Fruit fly (Drosophila melanogaster) whole organism, wandering third instar larva: Measurements from ENCODE around the gene CG44088.
A peak's percentile ranks its signal among the peaks of the same experiment; 100 is the strongest.

Source experiments
- Dif ChIP-seq: fragments of 200-275, 200-300 bp; sonication (Bioruptor generic); optimal IDR thresholded peaks from 2 replicates; lab custom pipeline; 2018; ENCODE audit warnings: missing biosample characterization, missing genetic modification characterization; ENCODE audit not compliant: partially characterized antibody
- GATAd ChIP-seq: sonication (Bioruptor generic); optimal IDR thresholded peaks from 2 replicates; lab custom pipeline; 2016; ENCODE audit warnings: missing biosample characterization, missing genetic modification characterization
- Myc ChIP-seq: fragments of >200 bp; optimal IDR thresholded peaks from 2 replicates; lab custom pipeline; 2017
- OdsH ChIP-seq: fragments of 200-800 bp; sonication (Bioruptor generic); optimal IDR thresholded peaks from 2 replicates; lab custom pipeline; 2016; ENCODE audit warnings: missing biosample characterization, mild to moderate bottlenecking, missing genetic modification characterization
- Rel ChIP-seq, 2 experiments: fragments of 200-800 bp; sonication (Bioruptor generic) in 1 of 2; optimal IDR thresholded peaks; 2 replicates in 1 of 2; 3 replicates in 1 of 2; lab custom pipeline; 2016 to 2019; ENCODE audit warnings: mild to moderate bottlenecking in 2 of 2, missing biosample characterization in 2 of 2, missing genetic modification characterization in 2 of 2, moderate library complexity in 1 of 2
- br ChIP-seq: fragments of 200-800 bp; sonication (Bioruptor generic); optimal IDR thresholded peaks from 2 replicates; lab custom pipeline; 2016; ENCODE audit warnings: missing biosample characterization, missing genetic modification characterization
- brk ChIP-seq: fragments of 200-800 bp; sonication (Bioruptor generic); optimal IDR thresholded peaks from 2 replicates; lab custom pipeline; 2016; ENCODE audit warnings: missing biosample characterization, mild to moderate bottlenecking, missing genetic modification characterization
- dmrt93B ChIP-seq: fragments of 200-800 bp; sonication (Bioruptor generic); optimal IDR thresholded peaks from 2 replicates; lab custom pipeline; 2018; ENCODE audit warnings: missing biosample characterization, mild to moderate bottlenecking, missing genetic modification characterization
- foxo ChIP-seq, 2 experiments: fragments of 200-800 bp; sonication (Bioruptor generic); optimal IDR thresholded peaks; 2 replicates in 1 of 2; 3 replicates in 1 of 2; lab custom pipeline; 2016 to 2017; ENCODE audit warnings: missing biosample characterization in 2 of 2, missing genetic modification characterization in 2 of 2
- sv ChIP-seq: fragments of 200-800 bp; sonication (Bioruptor generic); optimal IDR thresholded peaks from 3 replicates; lab custom pipeline; 2016; ENCODE audit warnings: missing biosample characterization, missing genetic modification characterization
- usp ChIP-seq: fragments of >200 bp; optimal IDR thresholded peaks from 2 replicates; lab custom pipeline; 2017; ENCODE audit warnings: missing biosample characterization, missing genetic modification characterization

CG44088 gene

dm6 chr3R:4731828-4732657 is 42.8 kb downstream of the CG44088 start, which contains the start of gene Nep2 (continued):
- no peak for TF ChIP-seq dmrt93B (GFP tag; lab: Kevin White, UChicago)
- no peak for TF ChIP-seq usp
- TF ChIP-seq brk: no peak

- TF ChIP-seq br (GFP tag; lab: Kevin White, UChicago) (peak; percentile 7), Dif (GFP tag; lab: Kevin White, UChicago) (no peak)
- TF ChIP-seq, all 38 proteins: peak for 1
Measured at dm6 chr3R:4731006-4731405, 43.8 kb downstream of the CG44088 start.

- TF ChIP-seq Myc (lab: Kevin White, UChicago): no peak
- TF ChIP-seq, all 38 proteins: peak for 0
Measured at dm6 chr3R:4728448-4728847, 46.4 kb downstream of the CG44088 start.

- TF ChIP-seq sv (GFP tag; lab: Kevin White, UChicago) (no peak), foxo (GFP tag; optimal IDR thresholded peaks at IDR 0.05; lab: Kevin White, UChicago) (peak in 1 of 2 experiments; percentile 8)
Measured at dm6 chr3R:4726796-4727195, 48.1 kb downstream of the CG44088 start.

- TF ChIP-seq GATAd (GFP tag; lab: Kevin White, UChicago) (no peak), Rel (GFP tag; optimal IDR thresholded peaks at IDR 0.05; lab: Kevin White, UChicago) (no peak), Rel (tag; optimal IDR thresholded peaks at IDR 0.05; lab: Kevin White, UChicago) (no peak)
- TF ChIP-seq, all 38 proteins: peak for 0
Measured at dm6 chr3R:4726294-4726693, 48.6 kb downstream of the CG44088 start.

dm6 chr3R:4725349-4725748 is 49.5 kb downstream of the CG44088 start:
- no peak for TF ChIP-seq OdsH (GFP tag; lab: Kevin White, UChicago)
- TF ChIP-seq, all 38 proteins: peak for 0
